Fruit fly (Drosophila melanogaster): ENCODE data around the gene rsh.

DNA sequence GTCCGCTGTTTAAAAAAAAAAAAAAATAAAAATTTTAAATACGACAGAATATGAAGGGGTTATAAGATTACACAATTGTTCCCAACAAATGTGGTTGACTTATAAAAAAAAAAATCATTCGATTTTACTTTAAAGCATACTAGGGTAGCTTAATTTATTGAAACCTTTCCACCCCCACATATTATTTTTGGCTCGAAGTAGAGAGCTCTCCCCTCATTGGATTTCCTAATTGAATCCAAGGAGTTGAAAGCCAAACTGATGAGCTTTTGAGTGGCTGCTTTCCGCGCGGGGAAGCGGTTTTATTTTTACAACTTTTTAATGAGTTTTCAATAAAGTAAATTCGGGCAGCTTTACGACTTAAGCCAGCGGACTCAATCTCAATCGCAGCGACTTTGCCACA is 16.4 kb downstream of the rsh start, which contains the start of gene CG15719:
- no peak for TF ChIP-seq CG11695 (GFP tag; IDR thresholded peaks at IDR 0.05)
- no peak for TF ChIP-seq Fer1 (GFP tag; optimal IDR thresholded peaks at IDR 0.05)
